Fruit fly (Drosophila melanogaster) whole organism, adult: ENCODE data around the gene Actn.

Source experiments
- CG14711 ChIP-seq: fragments of 200-800 bp; sonication (Bioruptor generic); optimal IDR thresholded peaks from 2 replicates; lab custom pipeline; 2018; ENCODE audit warnings: missing biosample characterization, mild to moderate bottlenecking, missing genetic modification characterization, moderate library complexity
- CG33017 ChIP-seq: fragments of 200-800 bp; sonication (Bioruptor generic); optimal IDR thresholded peaks from 2 replicates; lab custom pipeline; 2018; ENCODE audit warnings: missing biosample characterization, mild to moderate bottlenecking, missing genetic modification characterization, moderate library complexity
- CG7045 ChIP-seq: fragments of 200-800 bp; sonication (Bioruptor generic); optimal IDR thresholded peaks from 2 replicates; lab custom pipeline; 2017; ENCODE audit warnings: missing biosample characterization, mild to moderate bottlenecking, missing genetic modification characterization
- CG7101 ChIP-seq: fragments of 200-800 bp; sonication (Bioruptor generic); optimal IDR thresholded peaks from 2 replicates; lab custom pipeline; 2018; ENCODE audit warnings: missing biosample characterization, mild to moderate bottlenecking, missing genetic modification characterization, moderate library complexity
- Clk ChIP-seq: fragments of 200-800 bp; sonication (Bioruptor generic); optimal IDR thresholded peaks from 2 replicates; lab custom pipeline; 2017; ENCODE audit warnings: missing biosample characterization, missing genetic modification characterization
- Crg-1 ChIP-seq: fragments of 200-800 bp; sonication (Bioruptor generic); optimal IDR thresholded peaks from 2 replicates; lab custom pipeline; 2016; ENCODE audit warnings: missing biosample characterization, missing genetic modification characterization
- Hr96 ChIP-seq: fragments of 200-800 bp; sonication (Bioruptor generic); optimal IDR thresholded peaks from 2 replicates; lab custom pipeline; 2016; ENCODE audit warnings: missing biosample characterization, missing genetic modification characterization
- cic ChIP-seq: fragments of 200-800 bp; sonication (Bioruptor generic); optimal IDR thresholded peaks from 2 replicates; lab custom pipeline; 2017; ENCODE audit warnings: missing biosample characterization, mild to moderate bottlenecking, missing genetic modification characterization, moderate library complexity
- kay ChIP-seq: fragments of 200-800 bp; sonication (Bioruptor generic); peaks from one replicate; lab custom pipeline; 2016; ENCODE audit warnings: missing biosample characterization, missing genetic modification characterization, borderline replicate concordance
- ovo ChIP-seq: fragments of 200-800 bp; sonication (Bioruptor generic); optimal IDR thresholded peaks from 2 replicates; lab custom pipeline; 2016; ENCODE audit warnings: missing biosample characterization, missing genetic modification characterization
- pad ChIP-seq: fragments of 200-800 bp; sonication (Bioruptor generic); optimal IDR thresholded peaks from 3 replicates; lab custom pipeline; 2017; ENCODE audit warnings: missing biosample characterization, missing genetic modification characterization, mild to moderate bottlenecking, moderate library complexity, missing genetic modification reagents
- tj ChIP-seq: fragments of 200-800 bp; sonication (Bioruptor generic); optimal IDR thresholded peaks from 3 replicates; lab custom pipeline; 2017; ENCODE audit warnings: missing biosample characterization, mild to moderate bottlenecking, missing genetic modification characterization, moderate library complexity
- toe ChIP-seq: fragments of 200-800 bp; sonication (Bioruptor generic); optimal IDR thresholded peaks from 2 replicates; lab custom pipeline; 2016; ENCODE audit warnings: missing biosample characterization, missing genetic modification characterization

dm6 chrX:2008953-2009452 lies 33.1 kb downstream of the Actn start, which contains the start of gene PIG-K:
- no peak for TF ChIP-seq pad (GFP tag; lab: Kevin White, UChicago)
- TF ChIP-seq Clk (GFP tag; lab: Kevin White, UChicago) = no peak
- no peak for TF ChIP-seq CG7045 (GFP tag; lab: Kevin White, UChicago)
- TF ChIP-seq tj (GFP tag; lab: Kevin White, UChicago) = no peak
- no peak for TF ChIP-seq CG33017 (tag; lab: Kevin White, UChicago)
- no peak for TF ChIP-seq CG7101 (tag; lab: Kevin White, UChicago)
- no peak for TF ChIP-seq ovo (GFP tag; lab: Kevin White, UChicago)
- TF ChIP-seq cic (GFP tag; lab: Kevin White, UChicago) = no peak
- no peak for TF ChIP-seq toe (GFP tag; lab: Kevin White, UChicago)
- TF ChIP-seq Crg-1 = no peak
- TF ChIP-seq CG14711 (tag; lab: Kevin White, UChicago) = no peak
- no peak for TF ChIP-seq Hr96
- no peak for TF ChIP-seq kay (GFP tag; lab: Kevin White, UChicago)
